Worm (Caenorhabditis elegans): ENCODE data around the gene ncx-5.

ce11 chrV:10468190-10468589 is 21.7 kb downstream of the ncx-5 start, which contains the start of gene egl-9:
- TF ChIP-seq nhr-28 (tag; optimal IDR thresholded peaks at IDR 0.05) (no peak), nhr-12 (tag; optimal IDR thresholded peaks at IDR 0.05) (no peak), unc-120 (tag; optimal IDR thresholded peaks at IDR 0.05; ENCODE audit: poor library complexity, severe bottlenecking) (no peak), mep-1 (tag; optimal IDR thresholded peaks at IDR 0.05) (no peak), elt-3 (tag; optimal IDR thresholded peaks at IDR 0.05) (no peak), snpc-4 (tag; optimal IDR thresholded peaks at IDR 0.05) (no peak), lin-32 (GFP tag; optimal IDR thresholded peaks at IDR 0.05) (no peak), lin-13 (tag; optimal IDR thresholded peaks at IDR 0.05) (no peak), unc-62 (GFP tag; optimal IDR thresholded peaks at IDR 0.05) (no peak), ztf-11 (tag; optimal IDR thresholded peaks at IDR 0.05) (no peak), pha-4 (tag; optimal IDR thresholded peaks at IDR 0.05) (no peak)

All from whole organism, mixed stage, embryonic.